1 fruit fly cellular context compared by ENCODE assay signal in the genomic region with DNA sequence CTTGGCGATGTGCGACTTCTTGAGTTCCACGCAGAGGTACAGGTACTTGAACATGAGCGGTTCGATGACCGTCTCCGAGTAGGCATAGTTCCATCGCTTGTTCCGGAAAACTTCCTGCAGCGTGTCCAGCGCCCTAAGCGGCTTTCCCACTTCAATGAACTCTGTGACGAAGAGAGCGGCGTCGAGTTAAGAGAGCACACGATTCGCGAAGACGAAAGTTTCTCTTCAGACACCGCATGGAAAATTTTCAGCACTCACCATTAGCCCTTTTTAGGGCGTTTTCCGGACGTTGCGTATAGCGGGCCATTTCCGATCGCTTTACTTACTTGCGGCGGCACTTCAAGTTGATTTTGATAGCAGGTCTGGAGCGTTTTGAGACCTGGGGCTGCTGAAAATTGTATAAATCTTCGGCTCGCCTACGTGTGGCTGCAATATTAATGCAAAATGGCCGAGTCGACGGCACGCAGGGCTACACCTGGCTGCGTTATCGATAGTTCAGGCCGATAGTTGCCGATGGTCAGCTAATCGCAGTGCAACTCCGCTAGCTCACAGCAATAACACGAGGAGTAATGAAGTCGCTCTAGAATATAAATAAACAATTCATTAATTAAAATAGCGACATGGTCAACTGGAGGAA.
A peak's percentile ranks its signal among the peaks of the same experiment; 100 is the strongest.
TF ChIP-seq lines count a peak whose summit lies in the region.

eIF3a (minus strand) TSS at position 455 of the 637 bp plus-strand sequence.
CG1074 (plus strand) TSS at position 525 of the 637 bp plus-strand sequence.

TF ChIP-seq in whole organism, embryonic, 481 proteins besides CTCF, POLR2A, EP300 and RAD21 (continued from another document and continues in another):
- TF ChIP-seq tup (GFP tag; optimal IDR thresholded peaks at IDR 0.05; lab: Kevin White, UChicago) (peak; percentile 10), CG34224 (GFP tag; IDR thresholded peaks at IDR 0.05; lab: Robert Waterston, UW; ENCODE audit: partially characterized antibody) (peak; percentile 93), Mad (GFP tag; optimal IDR thresholded peaks at IDR 0.05; lab: Kevin White, UChicago) (peak; percentile 73), CG15696 (tag; optimal IDR thresholded peaks at IDR 0.05; lab: Kevin White, UChicago) (peak; percentile 4), nmo (GFP tag; optimal IDR thresholded peaks at IDR 0.05; lab: Kevin White, UChicago) (peak; percentile 77), Dp (GFP tag; optimal IDR thresholded peaks at IDR 0.05; lab: Kevin White, UChicago) (peak; percentile 51), onecut (GFP tag; IDR thresholded peaks at IDR 0.05; lab: Robert Waterston, UW) (peak; percentile 65), CG15269 (tag; optimal IDR thresholded peaks at IDR 0.05; lab: Kevin White, UChicago) (no peak), Ets65A (GFP tag; lab: Kevin White, UChicago) (peak; percentile 95), Trl (optimal IDR thresholded peaks at IDR 0.05; lab: Kevin White, UChicago) (peak; percentile 76), Trl (GFP tag; optimal IDR thresholded peaks at IDR 0.05; lab: Kevin White, UChicago) (peak; percentile 75), Lpt (GFP tag; optimal IDR thresholded peaks at IDR 0.05; lab: Kevin White, UChicago) (no peak), ATbp (GFP tag; optimal IDR thresholded peaks at IDR 0.05; lab: Kevin White, UChicago) (no peak), so (GFP tag; IDR thresholded peaks at IDR 0.05; lab: Robert Waterston, UW) (peak; percentile 25; the same call in 1 of the 3 replicates), CG16815 (GFP tag; optimal IDR thresholded peaks at IDR 0.05; lab: Kevin White, UChicago) (no peak), D (optimal IDR thresholded peaks at IDR 0.05; lab: Kevin White, UChicago) (no peak), D (GFP tag; optimal IDR thresholded peaks at IDR 0.05; lab: Kevin White, UChicago) (no peak), Poxn (GFP tag; IDR thresholded peaks at IDR 0.05; lab: Robert Waterston, UW) (no peak), fd96Cb (tag; optimal IDR thresholded peaks at IDR 0.05; lab: Kevin White, UChicago) (peak; percentile 19), H15 (GFP tag; IDR thresholded peaks at IDR 0.05; lab: Robert Waterston, UW) (peak; percentile 50; the same call in 2 of the 3 replicates), CG4360 (GFP tag; IDR thresholded peaks at IDR 0.05; lab: Robert Waterston, UW) (no peak), ato (GFP tag; IDR thresholded peaks at IDR 0.05; lab: Robert Waterston, UW; ENCODE audit: partially characterized antibody) (peak; percentile 98), dmrt11E (tag; optimal IDR thresholded peaks at IDR 0.05; lab: Kevin White, UChicago) (peak; percentile 35), dimm (GFP tag; IDR thresholded peaks at IDR 0.05; lab: Robert Waterston, UW) (0 out of 2 replicates have a peak, but pooled peaks have one; percentile 19), HmgZ (tag; optimal IDR thresholded peaks at IDR 0.05; lab: Kevin White, UChicago) (peak; percentile 87), ftz-f1 (GFP tag; optimal IDR thresholded peaks at IDR 0.05; lab: Kevin White, UChicago) (peak; percentile 65), zen (tag; optimal IDR thresholded peaks at IDR 0.05; lab: Kevin White, UChicago) (peak; percentile 84), Sin3A (optimal IDR thresholded peaks at IDR 0.05; lab: Kevin White, UChicago) (peak; percentile 86), ara (GFP tag; IDR thresholded peaks at IDR 0.05; lab: Robert Waterston, UW) (peak; percentile 47; the same call in 1 of the 2 replicates), CG6254 (GFP tag; optimal IDR thresholded peaks at IDR 0.05; lab: Kevin White, UChicago) (no peak), CG6689 (GFP tag; IDR thresholded peaks at IDR 0.05; lab: Robert Waterston, UW) (0 out of 2 replicates have a peak, but pooled peaks have one; percentile 13), zf30C (GFP tag; optimal IDR thresholded peaks at IDR 0.05; lab: Kevin White, UChicago) (no peak), CG4404 (GFP tag; IDR thresholded peaks at IDR 0.05; lab: Robert Waterston, UW) (peak; percentile 26; the same call in 1 of the 2 replicates), GATAe (GFP tag; conservative IDR thresholded peaks at IDR 0.05; lab: Robert Waterston, UW) (no peak), TFAM (GFP tag; optimal IDR thresholded peaks at IDR 0.05; lab: Kevin White, UChicago) (no peak), CG6654 (GFP tag; optimal IDR thresholded peaks at IDR 0.05; lab: Kevin White, UChicago) (no peak), wek (GFP tag; optimal IDR thresholded peaks at IDR 0.05; lab: Kevin White, UChicago) (peak; percentile 65), Hey (tag; optimal IDR thresholded peaks at IDR 0.05; lab: Kevin White, UChicago) (no peak), ac (GFP tag; optimal IDR thresholded peaks at IDR 0.05; lab: Kevin White, UChicago) (peak; percentile 60), nerfin-2 (GFP tag; IDR thresholded peaks at IDR 0.05; lab: Robert Waterston, UW; ENCODE audit: partially characterized antibody) (peak; percentile 94), CG3163 (GFP tag; optimal IDR thresholded peaks at IDR 0.05; lab: Kevin White, UChicago) (peak; percentile 99), CG8290 (GFP tag; optimal IDR thresholded peaks at IDR 0.05; lab: Kevin White, UChicago) (peak; percentile 6), CG8290 (tag; optimal IDR thresholded peaks at IDR 0.05; lab: Kevin White, UChicago) (peak; percentile 69 to 89), sisA (GFP tag; IDR thresholded peaks at IDR 0.05; lab: Robert Waterston, UW) (no peak), CG9932 (GFP tag; IDR thresholded peaks at IDR 0.05; lab: Robert Waterston, UW) (peak; percentile 84), CG4328 (GFP tag; optimal IDR thresholded peaks at IDR 0.05; lab: Kevin White, UChicago) (peak; percentile 51), pho (GFP tag; optimal IDR thresholded peaks at IDR 0.05; lab: Kevin White, UChicago) (peak; percentile 79), amos (GFP tag; IDR thresholded peaks at IDR 0.05; lab: Robert Waterston, UW; ENCODE audit: partially characterized antibody) (peak; percentile 98), CG13123 (GFP tag; optimal IDR thresholded peaks at IDR 0.05; lab: Kevin White, UChicago) (peak; percentile 16), CG30020 (tag; optimal IDR thresholded peaks at IDR 0.05; lab: Kevin White, UChicago) (peak; percentile 80), CG18011 (GFP tag; optimal IDR thresholded peaks at IDR 0.05; lab: Kevin White, UChicago) (peak; percentile 69), HHEX (GFP tag; optimal IDR thresholded peaks at IDR 0.05; lab: Kevin White, UChicago) (peak; percentile 74), CG10979 (tag; optimal IDR thresholded peaks at IDR 0.05; lab: Kevin White, UChicago) (peak; percentile 56), CG12769 (tag; optimal IDR thresholded peaks at IDR 0.05; lab: Kevin White, UChicago) (no peak), Dll (GFP tag; IDR thresholded peaks at IDR 0.05; lab: Robert Waterston, UW; ENCODE audit: partially characterized antibody) (peak; percentile 91), CG13296 (GFP tag; optimal IDR thresholded peaks at IDR 0.05; lab: Kevin White, UChicago) (peak; percentile 82), Mes4 (GFP tag; optimal IDR thresholded peaks at IDR 0.05; lab: Kevin White, UChicago) (peak; percentile 60), Hr3 (GFP tag; optimal IDR thresholded peaks at IDR 0.05; lab: Kevin White, UChicago) (peak; percentile 26), CG8924 (tag; optimal IDR thresholded peaks at IDR 0.05; lab: Kevin White, UChicago) (peak; percentile 83), NC2α (GFP tag; optimal IDR thresholded peaks at IDR 0.05; lab: Kevin White, UChicago) (peak; percentile 54), CG33557 (GFP tag; optimal IDR thresholded peaks at IDR 0.05; lab: Kevin White, UChicago) (peak; percentile 56), zen2 (GFP tag; IDR thresholded peaks at IDR 0.05; lab: Robert Waterston, UW; ENCODE audit: partially characterized antibody) (peak; percentile 87), H2.0 (GFP tag; IDR thresholded peaks at IDR 0.05; lab: Robert Waterston, UW) (peak; percentile 31; the same call in 1 of the 2 replicates), CG14050 (GFP tag; IDR thresholded peaks at IDR 0.05; lab: Robert Waterston, UW) (0 out of 3 replicates have a peak, but pooled peaks have one; percentile 34), CG11398 (GFP tag; optimal IDR thresholded peaks at IDR 0.05; lab: Kevin White, UChicago) (peak; percentile 55), YL-1 (GFP tag; optimal IDR thresholded peaks at IDR 0.05; lab: Kevin White, UChicago) (peak; percentile 100), HLH3B (GFP tag; IDR thresholded peaks at IDR 0.05; lab: Robert Waterston, UW) (no peak), Opbp (GFP tag; IDR thresholded peaks at IDR 0.05; lab: Robert Waterston, UW; ENCODE audit: partially characterized antibody) (peak; percentile 99), ttk (GFP tag; IDR thresholded peaks at IDR 0.05; lab: Robert Waterston, UW) (no peak), Tbp (GFP tag; optimal IDR thresholded peaks at IDR 0.05; lab: Kevin White, UChicago) (no peak), en (GFP tag; optimal IDR thresholded peaks at IDR 0.05; lab: Kevin White, UChicago) (no peak), Usf (GFP tag; optimal IDR thresholded peaks at IDR 0.05; lab: Kevin White, UChicago) (no peak), CG1233 (GFP tag; optimal IDR thresholded peaks at IDR 0.05; lab: Kevin White, UChicago) (peak; percentile 52), CG11504 (tag; optimal IDR thresholded peaks at IDR 0.05; lab: Kevin White, UChicago) (no peak), bab2 (GFP tag; optimal IDR thresholded peaks at IDR 0.05; lab: Kevin White, UChicago) (no peak), CG17802 (tag; optimal IDR thresholded peaks at IDR 0.05; lab: Kevin White, UChicago) (peak; percentile 52), CG10565 (GFP tag; optimal IDR thresholded peaks at IDR 0.05; lab: Kevin White, UChicago) (no peak), lab (GFP tag; optimal IDR thresholded peaks at IDR 0.05; lab: Kevin White, UChicago) (no peak), CG9797 (GFP tag; optimal IDR thresholded peaks at IDR 0.05; lab: Kevin White, UChicago) (peak; percentile 73), slou (GFP tag; optimal IDR thresholded peaks at IDR 0.05; lab: Kevin White, UChicago) (peak; percentile 6), CG17186 (GFP tag; optimal IDR thresholded peaks at IDR 0.05; lab: Kevin White, UChicago) (peak; percentile 90), org-1 (GFP tag; optimal IDR thresholded peaks at IDR 0.05; lab: Kevin White, UChicago) (no peak), CG2875 (GFP tag; optimal IDR thresholded peaks at IDR 0.05; lab: Kevin White, UChicago) (peak; percentile 7), CG14014 (GFP tag; IDR thresholded peaks at IDR 0.05; lab: Robert Waterston, UW) (peak; percentile 58; the same call in 1 of the 2 replicates), CG18262 (tag; optimal IDR thresholded peaks at IDR 0.05; lab: Kevin White, UChicago) (peak; percentile 44), Fer3 (tag; optimal IDR thresholded peaks at IDR 0.05; lab: Kevin White, UChicago) (peak; percentile 64), Oli (tag; optimal IDR thresholded peaks at IDR 0.05; lab: Kevin White, UChicago) (no peak), grau (tag; optimal IDR thresholded peaks at IDR 0.05; lab: Kevin White, UChicago) (peak; percentile 64), Atf3 (GFP tag; optimal IDR thresholded peaks at IDR 0.05; lab: Kevin White, UChicago) (peak; percentile 15), Neu2 (GFP tag; optimal IDR thresholded peaks at IDR 0.05; lab: Kevin White, UChicago; ENCODE audit: borderline replicate concordance) (peak; percentile 62), CG2116 (GFP tag; optimal IDR thresholded peaks at IDR 0.05; lab: Kevin White, UChicago) (peak; percentile 100), Nf-YC (tag; optimal IDR thresholded peaks at IDR 0.05; lab: Kevin White, UChicago) (peak; percentile 64), Taf1 (GFP tag; IDR thresholded peaks at IDR 0.05; lab: Robert Waterston, UW) (no peak), CG11695 (GFP tag; IDR thresholded peaks at IDR 0.05; lab: Robert Waterston, UW) (0 out of 3 replicates have a peak, but pooled peaks have one; percentile 33), CG5180 (GFP tag; optimal IDR thresholded peaks at IDR 0.05; lab: Kevin White, UChicago) (no peak), Atf6 (GFP tag; IDR thresholded peaks at IDR 0.05; lab: Robert Waterston, UW) (peak; percentile 66), CG17328 (GFP tag; IDR thresholded peaks at IDR 0.05; lab: Robert Waterston, UW) (peak; percentile 50; the same call in 1 of the 2 replicates), CG11247 (GFP tag; IDR thresholded peaks at IDR 0.05; lab: Robert Waterston, UW) (peak; percentile 75), tll (GFP tag; optimal IDR thresholded peaks at IDR 0.05; lab: Kevin White, UChicago) (peak in 1 of 2 experiments; percentile 68), Adf1 (GFP tag; IDR thresholded peaks at IDR 0.05; lab: Robert Waterston, UW) (peak; percentile 52), sens (GFP tag; lab: Kevin White, UChicago) (peak; percentile 96), insv (GFP tag; optimal IDR thresholded peaks at IDR 0.05; lab: Kevin White, UChicago) (peak in 1 of 2 experiments; percentile 60), CG9876 (GFP tag; optimal IDR thresholded peaks at IDR 0.05; lab: Kevin White, UChicago) (peak; percentile 36), run (tag; optimal IDR thresholded peaks at IDR 0.05; lab: Kevin White, UChicago) (peak; percentile 12), unc-4 (GFP tag; IDR thresholded peaks at IDR 0.05; lab: Robert Waterston, UW; ENCODE audit: partially characterized antibody) (peak; percentile 96), Optix (GFP tag; IDR thresholded peaks at IDR 0.05; lab: Robert Waterston, UW) (peak; percentile 60; the same call in 2 of the 3 replicates), mld (GFP tag; IDR thresholded peaks at IDR 0.05; lab: Robert Waterston, UW; ENCODE audit: partially characterized antibody) (peak; percentile 96), CG7963 (GFP tag; IDR thresholded peaks at IDR 0.05; lab: Robert Waterston, UW; ENCODE audit: partially characterized antibody) (peak; percentile 98), CG18476 (GFP tag; optimal IDR thresholded peaks at IDR 0.05; lab: Kevin White, UChicago) (peak; percentile 7), CG8765 (GFP tag; IDR thresholded peaks at IDR 0.05; lab: Robert Waterston, UW) (no peak), dan (GFP tag; IDR thresholded peaks at IDR 0.05; lab: Robert Waterston, UW) (no peak), BtbVII (GFP tag; optimal IDR thresholded peaks at IDR 0.05; lab: Kevin White, UChicago) (peak; percentile 73), ap (GFP tag; IDR thresholded peaks at IDR 0.05; lab: Robert Waterston, UW) (no peak), hbn (GFP tag; IDR thresholded peaks at IDR 0.05; lab: Robert Waterston, UW; ENCODE audit: partially characterized antibody) (peak; percentile 91), p53 (GFP tag; optimal IDR thresholded peaks at IDR 0.05; lab: Kevin White, UChicago) (peak; percentile 80), CG10267 (tag; optimal IDR thresholded peaks at IDR 0.05; lab: Kevin White, UChicago) (peak; percentile 69), Camta (GFP tag; optimal IDR thresholded peaks at IDR 0.05; lab: Kevin White, UChicago) (peak; percentile 55), cwo (GFP tag; optimal IDR thresholded peaks at IDR 0.05; lab: Kevin White, UChicago) (peak; percentile 30), gcm2 (GFP tag; optimal IDR thresholded peaks at IDR 0.05; lab: Kevin White, UChicago) (peak; percentile 51), CG4820 (GFP tag; optimal IDR thresholded peaks at IDR 0.05; lab: Kevin White, UChicago) (no peak)
